Worm (Caenorhabditis elegans) whole organism, L2 larva: Measurements from ENCODE around the gene Y48D7A.1.

ENCODE experiments used
- F13H6.1 ChIP-seq: sonication (generic microtip); optimal IDR thresholded peaks from 2 replicates; lab custom pipeline; 2016; ENCODE audit warnings: missing genetic modification characterization, missing compliant biosample characterization
- R02D3.7 ChIP-seq: fragments of 150-350 bp; optimal IDR thresholded peaks from 2 replicates; lab custom pipeline; 2014; ENCODE audit warnings: missing biosample characterization, missing genetic modification characterization
- Y55F3AM.14 ChIP-seq: fragments of 200-800 bp; sonication (Bioruptor generic); optimal IDR thresholded peaks from 2 replicates; lab custom pipeline; 2018; ENCODE audit warnings: mild to moderate bottlenecking, missing genetic modification characterization, missing compliant biosample characterization
- ZK546.5 ChIP-seq: sonication (generic microtip); optimal IDR thresholded peaks from 2 replicates; lab custom pipeline; 2017; ENCODE audit warnings: missing biosample characterization, missing genetic modification characterization
- aly-2 ChIP-seq: fragments of 150-350 bp; optimal IDR thresholded peaks from 2 replicates; lab custom pipeline; 2014; ENCODE audit warnings: missing biosample characterization, missing genetic modification characterization
- ama-1 ChIP-seq: fragments of 150-350 bp; optimal IDR thresholded peaks from 2 replicates; lab custom pipeline; 2018; ENCODE audit warnings: inconsistent platforms
- blmp-1 ChIP-seq: sonication (generic microtip); optimal IDR thresholded peaks from 2 replicates; lab custom pipeline; 2017; ENCODE audit warnings: missing genetic modification characterization, mild to moderate bottlenecking, missing compliant biosample characterization, antibody characterized with exemption, moderate library complexity; ENCODE audit not compliant: insufficient read depth
- ceh-82 ChIP-seq: fragments of 150-350 bp; optimal IDR thresholded peaks from 2 replicates; lab custom pipeline; 2014; ENCODE audit warnings: missing biosample characterization, missing genetic modification characterization
- crh-2 ChIP-seq: sonication (generic microtip); optimal IDR thresholded peaks from 2 replicates; lab custom pipeline; 2017; ENCODE audit warnings: missing biosample characterization, missing genetic modification characterization
- egl-27 ChIP-seq: sonication (generic microtip); optimal IDR thresholded peaks from 3 replicates; lab custom pipeline; 2017; ENCODE audit warnings: missing biosample characterization, missing genetic modification reagents, missing genetic modification characterization
- elt-1 ChIP-seq: fragments of 150-350 bp; optimal IDR thresholded peaks from 2 replicates; lab custom pipeline; 2014; ENCODE audit warnings: missing biosample characterization, missing genetic modification characterization
- fos-1 ChIP-seq: fragments of 150-350 bp; optimal IDR thresholded peaks from 2 replicates; lab custom pipeline; 2014; ENCODE audit warnings: missing biosample characterization, missing genetic modification characterization
- gmeb-1 ChIP-seq: fragments of 150-350 bp; optimal IDR thresholded peaks from 2 replicates; lab custom pipeline; 2014; ENCODE audit warnings: missing biosample characterization, missing genetic modification characterization
- lin-11 ChIP-seq: fragments of 150-350 bp; sonication (generic microtip); optimal IDR thresholded peaks from 2 replicates; lab custom pipeline; 2014; ENCODE audit warnings: missing biosample characterization, missing genetic modification characterization, inconsistent platforms, mixed read lengths
- lin-13 ChIP-seq: fragments of 150-350 bp; optimal IDR thresholded peaks from 2 replicates; lab custom pipeline; 2014; ENCODE audit warnings: missing biosample characterization, missing genetic modification reagents, missing genetic modification characterization
- lin-39 ChIP-seq: fragments of 150-350 bp; optimal IDR thresholded peaks from 2 replicates; lab custom pipeline; 2014; ENCODE audit warnings: missing biosample characterization, missing genetic modification reagents, missing genetic modification characterization
- lsy-2 ChIP-seq, 2 experiments: fragments of 150-350 bp in 1 of 2; sonication (generic microtip) in 1 of 2; optimal IDR thresholded peaks; 2 replicates each; lab custom pipeline; 2014 to 2017; ENCODE audit warnings: missing biosample characterization in 2 of 2, missing genetic modification characterization in 2 of 2
- mab-5 ChIP-seq: fragments of 150-350 bp; optimal IDR thresholded peaks from 2 replicates; lab custom pipeline; 2014; ENCODE audit warnings: missing biosample characterization, missing genetic modification characterization
- nhr-10 ChIP-seq: sonication (generic microtip); optimal IDR thresholded peaks from 2 replicates; lab custom pipeline; 2017; ENCODE audit warnings: missing biosample characterization, missing genetic modification characterization
- nhr-11 ChIP-seq: fragments of 150-350 bp; optimal IDR thresholded peaks from 2 replicates; lab custom pipeline; 2014; ENCODE audit warnings: missing biosample characterization, missing genetic modification characterization
- nhr-12 ChIP-seq: fragments of 150-350 bp; optimal IDR thresholded peaks from 2 replicates; lab custom pipeline; 2014; ENCODE audit warnings: missing biosample characterization, missing genetic modification characterization
- nhr-129 ChIP-seq: fragments of 150-350 bp; optimal IDR thresholded peaks from 2 replicates; lab custom pipeline; 2014; ENCODE audit warnings: missing biosample characterization, missing genetic modification characterization
- nhr-21 ChIP-seq: fragments of 150-350 bp; optimal IDR thresholded peaks from 2 replicates; lab custom pipeline; 2014; ENCODE audit warnings: missing biosample characterization, missing genetic modification characterization
- nhr-23 ChIP-seq: fragments of 150-350 bp; optimal IDR thresholded peaks from 2 replicates; lab custom pipeline; 2014; ENCODE audit warnings: missing biosample characterization, missing genetic modification reagents, missing genetic modification characterization
- nhr-237 ChIP-seq: fragments of 150-350 bp; optimal IDR thresholded peaks from 2 replicates; lab custom pipeline; 2014; ENCODE audit warnings: missing biosample characterization, missing genetic modification characterization
- nhr-6 ChIP-seq: fragments of 150-350 bp; optimal IDR thresholded peaks from 2 replicates; lab custom pipeline; 2014; ENCODE audit warnings: missing biosample characterization, missing genetic modification characterization
- nhr-77 ChIP-seq: fragments of 150-350 bp; optimal IDR thresholded peaks from 2 replicates; lab custom pipeline; 2014; ENCODE audit warnings: missing biosample characterization, missing genetic modification characterization
- peb-1 ChIP-seq: fragments of 150-350 bp; optimal IDR thresholded peaks from 2 replicates; lab custom pipeline; 2014; ENCODE audit warnings: missing biosample characterization, missing genetic modification characterization
- sem-4 ChIP-seq: fragments of 150-350 bp; optimal IDR thresholded peaks from 2 replicates; lab custom pipeline; 2014; ENCODE audit warnings: missing biosample characterization, missing genetic modification reagents, missing genetic modification characterization
- skn-1 ChIP-seq: sonication (generic microtip); optimal IDR thresholded peaks from 2 replicates; lab custom pipeline; 2017; ENCODE audit warnings: missing biosample characterization, missing genetic modification characterization
- sma-9 ChIP-seq, 2 experiments: fragments of 150-350 bp in 1 of 2; sonication (generic microtip) in 1 of 2; optimal IDR thresholded peaks; 2 replicates each; lab custom pipeline; 2014 to 2016; ENCODE audit warnings: missing genetic modification characterization in 2 of 2, mild to moderate bottlenecking in 1 of 2, missing biosample characterization in 1 of 2, missing compliant biosample characterization in 1 of 2, missing genetic modification reagents in 1 of 2, moderate library complexity in 1 of 2
- snpc-4 ChIP-seq: fragments of 150-350 bp; optimal IDR thresholded peaks from 2 replicates; lab custom pipeline; 2014; ENCODE audit warnings: missing biosample characterization, missing genetic modification characterization
- unc-39 ChIP-seq: fragments of 150-350 bp; optimal IDR thresholded peaks from 2 replicates; lab custom pipeline; 2014; ENCODE audit warnings: missing biosample characterization, missing genetic modification characterization
- ztf-1 ChIP-seq: fragments of 200-800 bp; sonication (Bioruptor generic); conservative IDR thresholded peaks from 2 replicates; pipeline ENCODE4 v1.3.6; 2022; ENCODE audit warnings: missing genetic modification characterization, missing compliant biosample characterization
- ztf-11 ChIP-seq: sonication (generic microtip); optimal IDR thresholded peaks from 2 replicates; lab custom pipeline; 2017; ENCODE audit warnings: missing biosample characterization, missing genetic modification characterization

The Y48D7A.1 gene

DNA sequence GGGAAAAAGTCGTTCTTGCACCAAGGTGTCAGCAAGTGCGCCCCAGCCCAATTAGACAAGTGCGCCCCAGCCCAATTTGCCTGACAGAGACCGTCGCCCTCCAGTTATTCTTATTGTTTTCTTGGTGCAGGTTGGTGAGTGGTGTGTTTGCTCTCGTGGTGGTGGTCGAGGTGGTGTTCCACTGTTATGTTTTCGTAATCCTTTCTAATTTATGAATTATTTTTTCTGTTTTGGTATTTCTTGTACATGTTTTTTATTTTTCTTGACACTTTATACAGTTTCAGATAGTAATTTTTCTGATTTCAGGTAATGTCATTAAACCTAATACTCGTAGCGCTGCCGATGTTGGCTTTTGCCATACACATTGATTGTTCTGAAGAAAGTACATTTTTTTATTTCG lies at the start of gene Y48D7A.1:
TSS of gene Y48D7A.1 (plus strand) at position 301 of the 400 bp plus-strand sequence.
- TF ChIP-seq ceh-82 (tag; lab: Kevin White, UChicago) (no peak), lin-13 (GFP tag; lab: Kevin White, UChicago) (no peak), elt-1 (no peak), nhr-237 (tag; lab: Kevin White, UChicago) (no peak), peb-1 (tag; lab: Kevin White, UChicago) (no peak), nhr-77 (tag; lab: Kevin White, UChicago) (no peak), lin-39 (tag; lab: Kevin White, UChicago) (no peak), nhr-10 (tag; lab: Kevin White, UChicago) (no peak), nhr-12 (tag; lab: Kevin White, UChicago) (no peak), ztf-11 (tag; lab: Kevin White, UChicago) (no peak)

DNA sequence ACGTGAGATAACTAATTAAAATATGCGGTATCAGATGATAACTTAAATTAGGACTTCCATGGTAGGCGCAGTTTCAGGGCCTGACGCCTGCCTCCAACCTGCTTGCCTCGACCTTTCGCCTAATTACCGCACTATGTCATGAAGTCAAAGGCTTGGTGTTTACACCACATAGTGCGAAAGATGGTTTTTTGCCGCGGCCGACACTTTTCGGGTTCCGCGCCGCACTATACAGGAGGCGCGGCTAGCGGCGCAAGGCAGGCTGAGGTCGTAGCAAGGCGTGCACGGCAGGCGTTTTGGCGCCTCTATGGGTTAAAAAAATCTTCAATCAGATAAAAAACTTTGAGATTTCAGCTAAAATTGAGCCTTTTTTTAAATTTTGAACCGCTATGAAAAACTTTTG lies 48.6 kb upstream of the Y48D7A.1 start:
- no peak for TF ChIP-seq peb-1 (tag; lab: Kevin White, UChicago)
- TF ChIP-seq lin-39 (tag; lab: Kevin White, UChicago) = no peak
- peak; percentile 67 for TF ChIP-seq snpc-4 (tag; lab: Kevin White, UChicago)
- TF ChIP-seq skn-1 = no peak

DNA sequence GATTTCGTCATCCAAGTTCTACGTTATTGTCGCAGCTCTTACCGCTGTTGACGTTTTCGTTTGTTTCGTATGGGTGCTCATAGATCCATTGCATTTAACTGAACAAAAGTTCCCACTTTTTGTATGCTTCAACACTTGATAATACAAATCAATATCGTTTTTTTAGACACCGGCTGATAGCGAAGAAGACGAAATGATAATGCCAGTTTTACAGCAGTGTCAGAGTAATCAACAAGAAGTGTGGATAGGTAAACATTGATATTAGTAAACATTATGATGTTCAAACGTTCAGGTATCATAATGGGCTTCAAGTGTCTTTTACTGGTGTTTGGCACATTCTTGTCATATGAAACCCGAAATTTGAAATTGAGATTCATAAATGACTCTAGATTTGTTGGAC lies 43.0 kb upstream of the Y48D7A.1 start:
- TF ChIP-seq ZK546.5 (tag; lab: Kevin White, UChicago) (no peak), nhr-11 (tag; lab: Kevin White, UChicago) (no peak), nhr-129 (tag; lab: Kevin White, UChicago) (no peak), Y55F3AM.14 (no peak), F13H6.1 (tag; lab: Kevin White, UChicago) (no peak), nhr-21 (tag; lab: Kevin White, UChicago) (no peak), nhr-23 (tag; lab: Kevin White, UChicago) (no peak), unc-39 (tag; lab: Kevin White, UChicago) (no peak), ztf-11 (tag; lab: Kevin White, UChicago) (no peak), blmp-1 (tag; lab: Kevin White, UChicago) (no peak), mab-5 (tag; lab: Kevin White, UChicago) (no peak), lin-13 (GFP tag; lab: Kevin White, UChicago) (no peak), nhr-6 (tag; lab: Kevin White, UChicago) (no peak), gmeb-1 (tag; lab: Kevin White, UChicago) (no peak), aly-2 (tag; lab: Kevin White, UChicago) (no peak), crh-2 (tag; lab: Kevin White, UChicago) (no peak), ama-1 (lab: Kevin White, UChicago) (no peak), nhr-10 (tag; lab: Kevin White, UChicago) (no peak), lin-39 (tag; lab: Kevin White, UChicago) (no peak), fos-1 (tag; lab: Kevin White, UChicago) (no peak)

- TF ChIP-seq unc-39 (tag; lab: Kevin White, UChicago) = no peak
- peak; percentile 34 for TF ChIP-seq crh-2 (tag; lab: Kevin White, UChicago)
- peak; percentile 21 for TF ChIP-seq blmp-1 (tag; lab: Kevin White, UChicago)
- TF ChIP-seq nhr-237 (tag; lab: Kevin White, UChicago) = no peak
- TF ChIP-seq egl-27 (tag; lab: Kevin White, UChicago) = no peak
- no peak for TF ChIP-seq fos-1 (tag; lab: Kevin White, UChicago)
- TF ChIP-seq R02D3.7 (tag; lab: Kevin White, UChicago) = no peak
- TF ChIP-seq ztf-1 (GFP tag; lab: Robert Waterston, UW) = no peak
- no peak for TF ChIP-seq ZK546.5 (tag; lab: Kevin White, UChicago)
- no peak for TF ChIP-seq lin-11 (tag; lab: Kevin White, UChicago)
Measured at ce11 chrX:2969447-2969989, 39.8 kb upstream of the Y48D7A.1 start.

DNA sequence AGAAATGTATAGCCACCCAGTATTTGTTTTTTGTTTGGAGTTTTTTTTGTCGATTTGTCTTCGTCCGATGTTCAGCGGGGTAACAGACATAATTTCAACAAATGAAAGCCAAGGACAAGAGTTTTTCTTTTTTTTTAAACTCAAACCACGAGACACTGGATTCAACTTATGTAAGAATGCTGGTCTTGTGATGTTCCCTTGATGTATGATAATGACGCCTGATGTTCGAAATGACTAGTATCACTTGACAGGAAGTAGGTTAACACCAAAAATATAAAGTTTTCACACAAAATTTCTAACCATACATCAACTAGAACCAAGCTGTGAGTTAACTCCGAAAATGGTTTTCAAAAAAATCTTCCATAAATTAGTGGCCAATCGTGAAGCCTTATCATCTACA lies 39.1 kb upstream of the Y48D7A.1 start:
- TF ChIP-seq skn-1 = no peak
- TF ChIP-seq sem-4 = no peak
- TF ChIP-seq nhr-77 (tag; lab: Kevin White, UChicago) = no peak
- TF ChIP-seq sma-9 (GFP tag; optimal IDR thresholded peaks at IDR 0.05; lab: Kevin White, UChicago) = no peak
- no peak for TF ChIP-seq sma-9 (tag; optimal IDR thresholded peaks at IDR 0.05; lab: Kevin White, UChicago)
- TF ChIP-seq lsy-2 (tag; optimal IDR thresholded peaks at IDR 0.05; lab: Kevin White, UChicago) = no peak
